Worm (Caenorhabditis elegans) whole organism, young adult: ENCODE measurements around the gene D2089.8.

Experiments used
- B0035.1 ChIP-seq: sonication (generic microtip); optimal IDR thresholded peaks from 2 replicates; lab custom pipeline; 2016; ENCODE audit warnings: missing genetic modification characterization, mild to moderate bottlenecking, missing compliant biosample characterization, missing genotype, missing genetic modification reagents
- C06A6.2 ChIP-seq: fragments of 200-800 bp; sonication (Bioruptor generic); conservative IDR thresholded peaks from 2 replicates; pipeline ENCODE4 v1.3.6; 2022; ENCODE audit warnings: missing genetic modification characterization, missing compliant biosample characterization
- D2030.7 ChIP-seq: fragments of 200-800 bp; sonication (Bioruptor generic); IDR thresholded peaks from 2 replicates; pipeline ENCODE4 v1.3.6; 2022; ENCODE audit warnings: missing genetic modification reagents, missing genetic modification characterization, missing compliant biosample characterization
- F10E7.11 ChIP-seq: sonication (generic microtip); optimal IDR thresholded peaks from 2 replicates; lab custom pipeline; 2017; ENCODE audit warnings: mild to moderate bottlenecking, missing genetic modification characterization, moderate library complexity, missing compliant biosample characterization
- F22D6.2 ChIP-seq: sonication (generic microtip); optimal IDR thresholded peaks from 2 replicates; lab custom pipeline; 2016; ENCODE audit warnings: mild to moderate bottlenecking, missing genetic modification characterization, missing compliant biosample characterization
- F23B12.7 ChIP-seq: sonication (generic microtip); optimal IDR thresholded peaks from 2 replicates; lab custom pipeline; 2017; ENCODE audit warnings: missing genetic modification characterization, mild to moderate bottlenecking, missing compliant biosample characterization, antibody characterized with exemption, moderate library complexity; ENCODE audit not compliant: insufficient read depth
- F33H1.4 ChIP-seq: fragments of 200-800 bp; sonication (Bioruptor generic); IDR thresholded peaks from 2 replicates; pipeline ENCODE4 v1.3.6; 2022; ENCODE audit warnings: missing genetic modification reagents, missing genetic modification characterization, missing compliant biosample characterization
- F39B2.1 ChIP-seq: fragments of 200-800 bp; sonication (Bioruptor generic); IDR thresholded peaks from 2 replicates; pipeline ENCODE4 v1.3.6; 2022; ENCODE audit warnings: missing genetic modification reagents, missing genetic modification characterization, missing compliant biosample characterization
- F52B5.7 ChIP-seq: sonication (generic microtip); optimal IDR thresholded peaks from 2 replicates; lab custom pipeline; 2016; ENCODE audit warnings: mild to moderate bottlenecking, missing genetic modification characterization, missing compliant biosample characterization
- F55B11.4 ChIP-seq: sonication (generic microtip); optimal IDR thresholded peaks from 2 replicates; lab custom pipeline; 2016; ENCODE audit warnings: missing compliant biosample characterization, missing genetic modification characterization, borderline replicate concordance; ENCODE audit not compliant: insufficient read depth
- Y53F4B.3 ChIP-seq: fragments of 200-800 bp; sonication (Bioruptor generic); IDR thresholded peaks from 2 replicates; pipeline ENCODE4 v1.3.6; 2022; ENCODE audit warnings: missing genetic modification reagents, missing genetic modification characterization, missing compliant biosample characterization
- Y56A3A.18 ChIP-seq: fragments of 200-800 bp; sonication (Bioruptor generic); IDR thresholded peaks from 2 replicates; pipeline ENCODE4 v1.3.6; 2022; ENCODE audit warnings: missing genetic modification reagents, missing genetic modification characterization, missing compliant biosample characterization
- Y79H2A.3 ChIP-seq: fragments of 200-800 bp; sonication (Bioruptor generic); conservative IDR thresholded peaks from 2 replicates; pipeline ENCODE4 v1.3.6; 2022; ENCODE audit warnings: missing genetic modification reagents, missing genetic modification characterization, missing compliant biosample characterization
- ZK185.1 ChIP-seq: sonication (generic microtip); optimal IDR thresholded peaks from 2 replicates; lab custom pipeline; 2016; ENCODE audit warnings: mild to moderate bottlenecking, missing genetic modification characterization, missing compliant biosample characterization; ENCODE audit not compliant: poor library complexity, severe bottlenecking
- aptf-2 ChIP-seq: fragments of 200-800 bp; sonication (Bioruptor generic); conservative IDR thresholded peaks from 2 replicates; pipeline ENCODE4 v1.3.6; 2022; ENCODE audit warnings: missing genetic modification reagents, missing genetic modification characterization, missing compliant biosample characterization
- atf-7 ChIP-seq: sonication (generic microtip); optimal IDR thresholded peaks from 2 replicates; lab custom pipeline; 2017; ENCODE audit warnings: mild to moderate bottlenecking, missing genetic modification characterization, missing compliant biosample characterization
- athp-1 ChIP-seq: sonication (generic microtip); optimal IDR thresholded peaks from 2 replicates; lab custom pipeline; 2017; ENCODE audit warnings: mild to moderate bottlenecking, missing genetic modification characterization, missing compliant biosample characterization
- bed-1 ChIP-seq: fragments of 200-800 bp; sonication (Bioruptor generic); IDR thresholded peaks from 2 replicates; pipeline ENCODE4 v1.3.6; 2022; ENCODE audit warnings: missing genetic modification reagents, missing genetic modification characterization, missing compliant biosample characterization
- bed-2 ChIP-seq: fragments of 200-800 bp; sonication (Bioruptor generic); IDR thresholded peaks from 2 replicates; pipeline ENCODE4 v1.3.6; 2022; ENCODE audit warnings: missing genetic modification reagents, missing genetic modification characterization, missing compliant biosample characterization
- ceh-79 ChIP-seq: sonication (generic microtip); optimal IDR thresholded peaks from 2 replicates; lab custom pipeline; 2017; ENCODE audit warnings: mild to moderate bottlenecking, missing genetic modification characterization, missing compliant biosample characterization
- die-1 ChIP-seq: sonication (generic microtip); optimal IDR thresholded peaks from 2 replicates; lab custom pipeline; 2016; ENCODE audit warnings: missing genotype, mild to moderate bottlenecking, missing genetic modification characterization, missing compliant biosample characterization
- dpff-1 ChIP-seq: sonication (generic microtip); optimal IDR thresholded peaks from 2 replicates; lab custom pipeline; 2017; ENCODE audit warnings: mild to moderate bottlenecking, missing genetic modification characterization, missing compliant biosample characterization
- dpl-1 ChIP-seq: fragments of 150-350 bp; optimal IDR thresholded peaks from 2 replicates; lab custom pipeline; 2014; ENCODE audit warnings: missing biosample characterization, missing genetic modification reagents, missing genetic modification characterization
- efl-1 ChIP-seq: fragments of 150-350 bp; optimal IDR thresholded peaks from 2 replicates; lab custom pipeline; 2014; ENCODE audit warnings: missing biosample characterization, missing genetic modification reagents, missing genetic modification characterization
- egrh-3 ChIP-seq: fragments of 200-800 bp; sonication (Bioruptor generic); IDR thresholded peaks from 2 replicates; pipeline ENCODE4 v1.3.6; 2022; ENCODE audit warnings: missing genetic modification reagents, missing genetic modification characterization, missing compliant biosample characterization
- hmg-20 ChIP-seq: fragments of 200-800 bp; sonication (Bioruptor generic); IDR thresholded peaks from 2 replicates; pipeline ENCODE4 v1.3.6; 2022; ENCODE audit warnings: missing genetic modification reagents, missing genetic modification characterization, missing compliant biosample characterization
- lag-1 ChIP-seq: fragments of 200-800 bp; sonication (Bioruptor generic); IDR thresholded peaks from 2 replicates; pipeline ENCODE4 v1.3.6; 2022; ENCODE audit warnings: missing genetic modification reagents, missing genetic modification characterization, missing compliant biosample characterization
- let-526 ChIP-seq: fragments of 200-800 bp; sonication (Bioruptor generic); IDR thresholded peaks from 2 replicates; pipeline ENCODE4 v1.3.6; 2022; ENCODE audit warnings: missing genetic modification reagents, missing genetic modification characterization, missing compliant biosample characterization
- let-607 ChIP-seq, 2 experiments: fragments of 200-800 bp in 1 of 2; sonication (Bioruptor generic) in 1 of 2; sonication (generic microtip) in 1 of 2; optimal IDR thresholded peaks; 2 replicates each; lab custom pipeline; 2016 to 2018; ENCODE audit warnings: mild to moderate bottlenecking in 2 of 2, missing compliant biosample characterization in 2 of 2, missing genetic modification characterization in 2 of 2, moderate library complexity in 2 of 2, missing genotype in 1 of 2
- lin-26 ChIP-seq: fragments of 200-800 bp; sonication (Bioruptor generic); IDR thresholded peaks from 2 replicates; pipeline ENCODE4 v1.3.6; 2022; ENCODE audit warnings: missing genetic modification reagents, missing genetic modification characterization, missing compliant biosample characterization
- mcd-1 ChIP-seq: fragments of 200-800 bp; sonication (Bioruptor generic); IDR thresholded peaks from 2 replicates; pipeline ENCODE4 v1.3.6; 2022; ENCODE audit warnings: missing genetic modification reagents, missing genetic modification characterization, missing compliant biosample characterization
- mes-4 ChIP-seq: sonication (generic microtip); optimal IDR thresholded peaks from 2 replicates; lab custom pipeline; 2016; ENCODE audit warnings: missing genotype, missing genetic modification characterization, missing compliant biosample characterization
- nhr-179 ChIP-seq: sonication (generic microtip); optimal IDR thresholded peaks from 2 replicates; lab custom pipeline; 2016; ENCODE audit warnings: mild to moderate bottlenecking, missing genetic modification characterization, missing compliant biosample characterization
- nhr-27 ChIP-seq: fragments of 200-800 bp; sonication (Bioruptor generic); optimal IDR thresholded peaks from 2 replicates; lab custom pipeline; 2018; ENCODE audit warnings: mild to moderate bottlenecking, missing genetic modification characterization, moderate library complexity, missing compliant biosample characterization
- nhr-80 ChIP-seq: sonication (generic microtip); optimal IDR thresholded peaks from 2 replicates; lab custom pipeline; 2016; ENCODE audit warnings: missing genetic modification characterization, missing compliant biosample characterization
- pbrm-1 ChIP-seq: fragments of 200-800 bp; sonication (Bioruptor generic); IDR thresholded peaks from 2 replicates; pipeline ENCODE4 v1.3.6; 2022; ENCODE audit warnings: missing genetic modification reagents, missing genetic modification characterization, missing compliant biosample characterization
- rcor-1 ChIP-seq: fragments of 200-800 bp; sonication (Bioruptor generic); IDR thresholded peaks from 2 replicates; pipeline ENCODE4 v1.3.6; 2022; ENCODE audit warnings: missing genetic modification reagents, missing genetic modification characterization, missing compliant biosample characterization
- rpc-1 ChIP-seq, 2 experiments: fragments of 150-350 bp in 1 of 2; sonication (generic microtip) in 1 of 2; optimal IDR thresholded peaks; 2 replicates each; lab custom pipeline; 2014 to 2018; ENCODE audit warnings: missing biosample characterization in 1 of 2, missing genetic modification characterization in 1 of 2, missing genetic modification reagents in 1 of 2, missing genotype in 1 of 2
- snpc-3.4 ChIP-seq: sonication (generic microtip); optimal IDR thresholded peaks from 2 replicates; lab custom pipeline; 2017; ENCODE audit warnings: missing genetic modification characterization, mild to moderate bottlenecking, missing compliant biosample characterization, antibody characterized with exemption, moderate library complexity, missing genotype, missing genetic modification reagents
- zfh-2 ChIP-seq: fragments of 200-800 bp; sonication (Bioruptor generic); conservative IDR thresholded peaks from 2 replicates; pipeline ENCODE4 v1.3.6; 2022; ENCODE audit warnings: missing genetic modification reagents, missing genetic modification characterization, missing compliant biosample characterization
- zim-3 ChIP-seq: sonication (generic microtip); optimal IDR thresholded peaks from 2 replicates; lab custom pipeline; 2017; ENCODE audit warnings: mild to moderate bottlenecking, missing genetic modification characterization, moderate library complexity, missing compliant biosample characterization
- ztf-22 ChIP-seq: fragments of 200-800 bp; sonication (Bioruptor generic); optimal IDR thresholded peaks from 2 replicates; lab custom pipeline; 2018; ENCODE audit warnings: mild to moderate bottlenecking, missing genetic modification characterization, moderate library complexity, missing compliant biosample characterization
- ztf-26 ChIP-seq: sonication (generic microtip); optimal IDR thresholded peaks from 2 replicates; lab custom pipeline; 2017; ENCODE audit warnings: missing genetic modification characterization, missing compliant biosample characterization
- ztf-3 ChIP-seq: fragments of 200-800 bp; sonication (Bioruptor generic); optimal IDR thresholded peaks from 2 replicates; lab custom pipeline; 2018; ENCODE audit warnings: mild to moderate bottlenecking, missing genetic modification characterization, missing compliant biosample characterization

The D2089.8 gene

DNA sequence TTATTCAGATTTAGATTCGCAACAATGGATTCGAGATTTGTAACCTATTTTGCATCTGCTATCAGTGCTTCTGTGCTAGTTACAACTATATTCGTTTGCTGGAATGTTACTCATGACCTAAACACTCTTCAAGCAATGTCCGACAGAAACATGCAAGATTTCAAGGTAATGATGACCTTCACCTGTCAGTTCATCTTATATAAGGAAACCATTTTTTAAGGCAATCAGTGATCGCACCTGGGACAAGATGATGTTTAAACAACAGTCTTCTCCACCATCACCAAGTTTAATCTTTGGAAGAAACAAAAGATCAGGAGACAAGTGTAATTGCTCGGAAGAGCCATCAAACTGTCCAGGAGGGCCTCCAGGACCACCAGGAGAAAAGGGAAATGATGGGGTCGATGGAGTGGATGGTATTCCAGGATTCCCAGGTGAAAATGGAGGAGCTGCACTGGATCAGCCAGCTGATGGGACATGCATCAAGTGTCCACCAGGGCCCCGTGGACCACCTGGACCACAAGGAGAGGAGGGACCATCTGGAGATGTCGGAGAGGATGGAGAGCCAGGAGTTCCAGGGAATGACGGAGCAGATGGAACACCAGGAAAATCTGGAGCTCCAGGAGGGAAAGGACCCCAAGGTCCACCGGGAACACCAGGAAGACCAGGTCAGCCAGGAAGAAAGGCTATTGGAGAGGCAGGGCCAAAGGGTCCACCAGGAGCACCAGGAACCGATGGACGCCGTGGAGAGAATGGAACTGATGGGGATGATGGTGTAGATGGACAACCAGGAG is 41.2 kb upstream of the D2089.8 start, which contains the start of gene col-79:
col-79 (plus strand) TSS at position 20 of the 791 bp plus-strand sequence.
- TF ChIP-seq efl-1 (GFP tag; lab: Kevin White, UChicago), result no peak
- TF ChIP-seq dpff-1 (tag; lab: Kevin White, UChicago), result no peak
- no peak for TF ChIP-seq ztf-22 (GFP tag; lab: Kevin White, UChicago)
- TF ChIP-seq zfh-2 (GFP tag; lab: Robert Waterston, UW), result peak; percentile 88
- TF ChIP-seq nhr-27 (tag; lab: Kevin White, UChicago), result no peak
- no peak for TF ChIP-seq atf-7 (tag; lab: Kevin White, UChicago)
- no peak for TF ChIP-seq Y53F4B.3 (GFP tag; lab: Robert Waterston, UW)
- no peak for TF ChIP-seq F55B11.4 (tag; lab: Kevin White, UChicago)
- no peak for TF ChIP-seq lag-1
- TF ChIP-seq zim-3 (tag; lab: Kevin White, UChicago), result no peak
- TF ChIP-seq F33H1.4, result no peak
- no peak for TF ChIP-seq hmg-20
- no peak for TF ChIP-seq F52B5.7
- no peak for TF ChIP-seq Y79H2A.3 (GFP tag; lab: Robert Waterston, UW)
- no peak for TF ChIP-seq athp-1 (tag; lab: Kevin White, UChicago)
- no peak for TF ChIP-seq D2030.7 (GFP tag; lab: Robert Waterston, UW)
- no peak for TF ChIP-seq nhr-179 (tag; lab: Kevin White, UChicago)
- TF ChIP-seq F23B12.7, result no peak
- peak; percentile 13; the same call in 1 of the 2 replicates for TF ChIP-seq pbrm-1 (GFP tag; lab: Robert Waterston, UW)
- no peak for TF ChIP-seq F10E7.11
- TF ChIP-seq egrh-3 (GFP tag; lab: Robert Waterston, UW), result peak; percentile 68; the same call in 1 of the 2 replicates
- 0 out of 2 replicates have a peak, but pooled peaks have one; percentile 13 for TF ChIP-seq mcd-1 (GFP tag; lab: Robert Waterston, UW)
- TF ChIP-seq ZK185.1, result no peak
- TF ChIP-seq let-526 (GFP tag; lab: Robert Waterston, UW), result no peak
- no peak for TF ChIP-seq ceh-79 (tag; lab: Kevin White, UChicago)
- TF ChIP-seq rcor-1, result no peak
- no peak for TF ChIP-seq B0035.1
- TF ChIP-seq, all 124 proteins: peak for 4

DNA sequence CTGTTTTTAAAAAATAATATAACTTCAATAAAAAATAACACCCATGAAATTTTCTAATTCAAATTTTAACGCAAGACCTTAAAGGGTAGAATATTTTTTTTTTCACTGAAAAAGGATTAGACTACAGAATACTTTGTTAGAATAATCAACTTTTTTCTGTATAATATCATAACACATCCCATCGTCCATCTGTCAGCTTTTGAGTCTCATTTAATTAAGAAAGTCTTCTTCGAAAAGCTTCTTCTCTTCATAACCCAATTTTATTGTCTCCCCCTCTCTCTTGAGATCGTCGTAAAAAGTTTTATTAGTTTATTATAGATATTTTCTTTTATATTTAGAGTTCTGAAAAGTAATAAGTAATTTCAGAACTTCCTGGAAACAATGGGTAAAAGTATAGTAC is 33.5 kb upstream of the D2089.8 start:
- TF ChIP-seq die-1 (tag; lab: Kevin White, UChicago) (no peak), ztf-26 (tag; lab: Kevin White, UChicago) (no peak), bed-2 (GFP tag; lab: Robert Waterston, UW) (no peak)

DNA sequence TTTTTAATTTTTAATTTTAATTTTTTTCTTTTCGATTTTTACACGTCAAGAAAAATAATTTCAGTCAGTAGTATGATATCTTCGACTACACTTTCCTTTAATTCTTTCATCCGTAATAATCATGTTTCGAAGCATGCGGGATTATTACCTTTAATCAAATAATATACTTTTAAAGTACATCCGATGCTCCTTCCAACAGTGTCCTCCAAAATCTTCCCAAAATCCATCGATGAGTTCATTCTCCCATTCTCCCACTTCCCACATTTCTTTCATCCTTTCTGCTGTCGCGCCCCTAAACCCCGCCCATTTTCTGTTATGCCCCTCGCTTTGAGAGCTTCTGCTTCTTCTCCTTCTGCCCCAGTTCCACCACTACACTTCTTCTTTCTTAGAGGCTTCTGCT is 32.1 kb upstream of the D2089.8 start, which contains the start of gene lgc-57:
lgc-57 (plus strand) TSS at position 301 of the 400 bp plus-strand sequence.
- TF ChIP-seq mes-4 (tag; lab: Kevin White, UChicago) (no peak), F39B2.1 (GFP tag; lab: Robert Waterston, UW) (no peak), lin-26 (GFP tag; lab: Robert Waterston, UW) (no peak), bed-1 (GFP tag; lab: Robert Waterston, UW) (no peak), dpl-1 (GFP tag; lab: Kevin White, UChicago) (no peak), snpc-3.4 (tag; lab: Kevin White, UChicago) (no peak), F33H1.4 (no peak), let-607 (tag; optimal IDR thresholded peaks at IDR 0.05; lab: Kevin White, UChicago) (no peak), Y56A3A.18 (no peak), aptf-2 (GFP tag; lab: Robert Waterston, UW) (no peak), nhr-80 (tag; lab: Kevin White, UChicago) (no peak), F22D6.2 (tag; lab: Kevin White, UChicago) (no peak), efl-1 (GFP tag; lab: Kevin White, UChicago) (no peak), C06A6.2 (no peak), F52B5.7 (no peak), rpc-1 (optimal IDR thresholded peaks at IDR 0.05; lab: Kevin White, UChicago) (no peak), rpc-1 (tag; optimal IDR thresholded peaks at IDR 0.05; lab: Kevin White, UChicago) (no peak), ztf-3 (GFP tag; lab: Kevin White, UChicago) (no peak)
- TF ChIP-seq, all 124 proteins: peak for 0
